Fruit fly (Drosophila melanogaster): ENCODE measurements around the gene Aven.

Aven gene

dm6 chrX:12582984-12583869 lies 46.2 kb downstream of the Aven start, which contains the start of gene Pits (continued):
- TF ChIP-seq Bdp1 (GFP tag; optimal IDR thresholded peaks at IDR 0.05) (peak; percentile 24), Hr39 (optimal IDR thresholded peaks at IDR 0.05) (no peak), CG18262 (tag; optimal IDR thresholded peaks at IDR 0.05) (peak; percentile 35), fd64A (GFP tag; optimal IDR thresholded peaks at IDR 0.05) (peak; percentile 48), dmrt11E (tag; optimal IDR thresholded peaks at IDR 0.05) (peak; percentile 47), Dp (GFP tag; optimal IDR thresholded peaks at IDR 0.05) (peak; percentile 58), CG15269 (tag; optimal IDR thresholded peaks at IDR 0.05) (peak; percentile 41), Eip74EF (GFP tag; optimal IDR thresholded peaks at IDR 0.05) (peak in 1 of 2 experiments; percentile 41), CG6765 (GFP tag; optimal IDR thresholded peaks at IDR 0.05) (peak; percentile 33), ATbp (GFP tag; optimal IDR thresholded peaks at IDR 0.05) (no peak), trem (tag; optimal IDR thresholded peaks at IDR 0.05) (peak; percentile 34), Chrac-16 (GFP tag; optimal IDR thresholded peaks at IDR 0.05) (no peak), rib (GFP tag; IDR thresholded peaks at IDR 0.05) (peak; percentile 69; the same call in 1 of the 2 replicates), CG6272 (GFP tag; IDR thresholded peaks at IDR 0.05) (no peak), nerfin-1 (tag; optimal IDR thresholded peaks at IDR 0.05) (peak; percentile 48), Trl (optimal IDR thresholded peaks at IDR 0.05) (peak in 1 of 2 experiments; percentile 42), Trl (GFP tag; optimal IDR thresholded peaks at IDR 0.05) (peak; percentile 59), CG10979 (tag; optimal IDR thresholded peaks at IDR 0.05) (peak; percentile 17), GATAe (GFP tag; conservative IDR thresholded peaks at IDR 0.05) (no peak; the same call in 1 of the 2 replicates), CG32532 (GFP tag; IDR thresholded peaks at IDR 0.05) (peak; percentile 45), dysf (GFP tag; IDR thresholded peaks at IDR 0.05) (peak; percentile 55; the same call in 2 of the 3 replicates), Mes4 (GFP tag; optimal IDR thresholded peaks at IDR 0.05) (peak; percentile 40), Awh (GFP tag; IDR thresholded peaks at IDR 0.05) (peak; percentile 32; the same call in 1 of the 2 replicates), CG1602 (GFP tag; optimal IDR thresholded peaks at IDR 0.05) (peak; percentile 45), CG4282 (GFP tag; optimal IDR thresholded peaks at IDR 0.05) (peak; percentile 47), Lim3 (GFP tag; IDR thresholded peaks at IDR 0.05) (no peak), emc (GFP tag; optimal IDR thresholded peaks at IDR 0.05) (no peak), CG31224 (GFP tag; IDR thresholded peaks at IDR 0.05) (no peak), sisA (GFP tag; IDR thresholded peaks at IDR 0.05) (peak; percentile 27; the same call in 1 of the 2 replicates), Abd-B (GFP tag; optimal IDR thresholded peaks at IDR 0.05) (peak; percentile 27), fd102C (GFP tag; optimal IDR thresholded peaks at IDR 0.05) (peak; percentile 1), CG7357 (GFP tag; IDR thresholded peaks at IDR 0.05) (no peak), insv (GFP tag; optimal IDR thresholded peaks at IDR 0.05) (peak in 1 of 2 experiments; percentile 53), CG16779 (GFP tag; IDR thresholded peaks at IDR 0.05) (peak; percentile 73), CG10654 (GFP tag; optimal IDR thresholded peaks at IDR 0.05) (peak; percentile 4), CG13123 (GFP tag; optimal IDR thresholded peaks at IDR 0.05) (no peak), NK7.1 (GFP tag; optimal IDR thresholded peaks at IDR 0.05) (peak; percentile 45), CG34224 (GFP tag; IDR thresholded peaks at IDR 0.05; ENCODE audit: partially characterized antibody) (peak; percentile 50; the same call in 1 of the 3 replicates), CG11560 (tag; IDR thresholded peaks at IDR 0.05) (peak; percentile 47; the same call in 1 of the 3 replicates), CG15011 (GFP tag; optimal IDR thresholded peaks at IDR 0.05) (no peak), ap (GFP tag; IDR thresholded peaks at IDR 0.05) (no peak), peb (GFP tag; IDR thresholded peaks at IDR 0.05) (0 out of 2 replicates have a peak, but pooled peaks have one; percentile 16), vvl (GFP tag; IDR thresholded peaks at IDR 0.05) (peak; percentile 43), wor (GFP tag; IDR thresholded peaks at IDR 0.05) (no peak), chif (GFP tag; optimal IDR thresholded peaks at IDR 0.05) (no peak), Nf-YC (tag; optimal IDR thresholded peaks at IDR 0.05) (peak; percentile 26), Bgb (GFP tag; IDR thresholded peaks at IDR 0.05; ENCODE audit: partially characterized antibody) (peak; percentile 76; the same call in 1 of the 2 replicates), kah (GFP tag; optimal IDR thresholded peaks at IDR 0.05) (peak; percentile 6), tup (GFP tag; optimal IDR thresholded peaks at IDR 0.05) (no peak)
